Worm (Caenorhabditis elegans): Measurements from ENCODE around the gene R02F2.10.

R02F2.10 gene

DNA sequence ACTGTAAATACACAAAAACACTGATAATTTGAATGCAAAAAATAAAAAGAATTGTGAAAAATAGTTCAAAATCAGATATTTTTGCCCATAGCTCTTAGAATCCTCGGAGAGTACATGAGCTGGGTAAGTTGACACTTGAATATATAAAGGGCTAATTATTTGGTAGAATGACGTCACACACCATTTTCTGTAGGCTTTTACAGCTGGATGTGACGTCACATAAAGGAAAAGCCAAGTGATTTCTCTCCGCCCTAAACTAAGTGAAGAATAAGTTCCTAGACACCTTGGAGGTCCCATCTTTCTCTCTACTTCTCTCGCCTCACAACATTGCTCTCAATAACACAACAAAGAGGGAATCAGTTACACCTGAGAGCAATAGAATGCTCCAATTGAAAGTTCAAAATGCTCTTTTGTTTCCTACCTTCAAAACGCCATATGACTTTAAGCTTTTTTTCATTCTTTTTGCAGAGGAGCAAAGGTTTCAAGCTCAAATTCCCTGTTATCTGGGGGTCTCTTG lies 9.0 kb downstream of the R02F2.10 start, which contains the start of gene osg-1:
TSS of gene osg-1 (plus strand) at position 467 of the 517 bp plus-strand sequence.
- TF ChIP-seq cey-2 (tag; optimal IDR thresholded peaks at IDR 0.05; ENCODE audit: borderline replicate concordance, insufficient read depth), result no peak

DNA sequence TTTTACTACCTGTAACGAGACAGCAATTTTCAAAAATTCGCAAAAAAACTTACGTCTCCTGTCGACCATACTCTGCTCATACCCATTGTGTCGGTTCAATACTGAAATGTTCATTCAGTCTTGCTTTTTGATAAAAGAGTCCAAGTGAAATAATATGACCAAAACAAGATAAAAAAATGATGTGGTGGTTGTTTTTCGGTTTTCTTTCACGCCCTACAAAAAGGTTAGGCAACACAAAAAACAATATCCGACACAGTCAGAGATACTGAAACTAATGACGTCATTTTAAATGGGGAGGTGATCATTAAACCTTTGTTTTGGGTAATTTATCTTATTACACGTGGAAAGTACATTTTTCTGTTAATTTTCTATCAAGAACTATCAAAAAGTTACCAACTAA lies 17.1 kb downstream of the R02F2.10 start, which contains the start of gene R02F2.8:
TSS of gene R02F2.8 (minus strand) at position 101 of the 400 bp plus-strand sequence.
- no peak for TF ChIP-seq nhr-10 (tag; optimal IDR thresholded peaks at IDR 0.05)
- TF ChIP-seq gei-8 (GFP tag; optimal IDR thresholded peaks at IDR 0.05), result no peak
- TF ChIP-seq lin-13 (GFP tag; optimal IDR thresholded peaks at IDR 0.05), result no peak
- TF ChIP-seq saeg-2 (GFP tag; IDR thresholded peaks at IDR 0.05), result no peak

DNA sequence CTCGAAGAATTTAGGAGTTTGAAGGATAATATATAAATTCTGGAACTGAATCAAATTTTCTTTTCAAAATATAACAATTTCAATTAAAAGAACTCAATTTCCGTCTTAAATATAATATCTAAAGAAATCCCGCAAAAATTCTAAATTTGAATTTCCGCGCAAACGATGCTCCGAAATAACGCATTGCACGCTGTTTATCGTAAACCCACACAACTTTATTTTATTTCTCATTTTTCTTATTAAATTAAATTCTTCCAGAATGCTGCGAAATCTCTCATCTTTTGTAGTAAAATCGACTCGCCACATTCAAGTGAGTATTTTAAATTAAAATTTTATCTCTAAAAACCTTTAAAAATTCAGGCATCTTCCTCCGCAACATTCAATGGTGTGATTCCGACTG lies 20.9 kb downstream of the R02F2.10 start, which contains the start of gene R02F2.9:
TSS of gene R02F2.9 (plus strand) at position 218 of the 400 bp plus-strand sequence.
- TF ChIP-seq attf-4 (tag; optimal IDR thresholded peaks at IDR 0.05), result no peak
- TF ChIP-seq snpc-1.2 (GFP tag; IDR thresholded peaks at IDR 0.05), result no peak
- no peak for TF ChIP-seq lin-38 (GFP tag; IDR thresholded peaks at IDR 0.05)
- no peak for TF ChIP-seq ZK546.5 (tag; optimal IDR thresholded peaks at IDR 0.05)
- TF ChIP-seq hif-1 (tag; optimal IDR thresholded peaks at IDR 0.05), result no peak
- no peak for TF ChIP-seq zag-1 (tag; optimal IDR thresholded peaks at IDR 0.05)
- TF ChIP-seq ceh-62 (tag; optimal IDR thresholded peaks at IDR 0.05), result no peak
- peak; percentile 92 for TF ChIP-seq dpl-1 (GFP tag; optimal IDR thresholded peaks at IDR 0.05)
- no peak for TF ChIP-seq Y75B8A.6 (GFP tag; IDR thresholded peaks at IDR 0.05)
- no peak for TF ChIP-seq mxl-2 (GFP tag; conservative IDR thresholded peaks at IDR 0.05)
- TF ChIP-seq D1046.2 (GFP tag; IDR thresholded peaks at IDR 0.05), result no peak
- peak; percentile 96 for TF ChIP-seq T20F7.1 (GFP tag; optimal IDR thresholded peaks at IDR 0.05)
- no peak for TF ChIP-seq lin-39 (tag; optimal IDR thresholded peaks at IDR 0.05)
- TF ChIP-seq nhr-6 (tag; optimal IDR thresholded peaks at IDR 0.05), result no peak
- peak; percentile 75 for TF ChIP-seq R02D3.7 (tag; optimal IDR thresholded peaks at IDR 0.05)
- no peak for TF ChIP-seq F49E8.2 (tag; optimal IDR thresholded peaks at IDR 0.05; ENCODE audit: borderline replicate concordance)
- peak; percentile 98 for TF ChIP-seq Y48G9A.11 (GFP tag; IDR thresholded peaks at IDR 0.05)
- peak; percentile 58 for TF ChIP-seq mes-2 (tag; optimal IDR thresholded peaks at IDR 0.05; ENCODE audit: poor library complexity, severe bottlenecking)

DNA sequence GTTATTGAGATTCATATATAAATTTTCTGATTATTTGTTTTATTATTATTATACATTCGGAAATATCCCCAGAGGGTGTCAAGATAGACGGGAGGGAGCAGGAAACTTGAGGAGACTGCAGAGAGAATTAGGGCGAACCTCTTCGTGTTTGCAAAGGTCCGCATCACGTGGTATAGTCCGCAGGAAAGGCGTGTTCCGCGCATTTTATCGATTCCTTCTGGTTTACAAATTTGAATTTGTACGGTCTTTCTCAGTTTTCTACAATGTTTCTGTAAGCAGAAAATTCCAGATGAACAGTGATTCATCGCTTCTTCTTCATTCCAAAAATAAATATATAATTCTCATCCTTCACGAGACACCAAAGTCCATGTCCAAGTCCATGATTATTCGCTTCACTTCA lies 21.8 kb downstream of the R02F2.10 start:
- TF ChIP-seq ceh-32 (tag; optimal IDR thresholded peaks at IDR 0.05; ENCODE audit: poor library complexity) (no peak), mdt-29 (GFP tag; IDR thresholded peaks at IDR 0.05) (no peak), tag-97 (GFP tag; IDR thresholded peaks at IDR 0.05) (no peak), hlh-30 (tag; optimal IDR thresholded peaks at IDR 0.05; ENCODE audit: insufficient read depth) (peak; percentile 24), lin-13 (GFP tag; optimal IDR thresholded peaks at IDR 0.05) (no peak)

DNA sequence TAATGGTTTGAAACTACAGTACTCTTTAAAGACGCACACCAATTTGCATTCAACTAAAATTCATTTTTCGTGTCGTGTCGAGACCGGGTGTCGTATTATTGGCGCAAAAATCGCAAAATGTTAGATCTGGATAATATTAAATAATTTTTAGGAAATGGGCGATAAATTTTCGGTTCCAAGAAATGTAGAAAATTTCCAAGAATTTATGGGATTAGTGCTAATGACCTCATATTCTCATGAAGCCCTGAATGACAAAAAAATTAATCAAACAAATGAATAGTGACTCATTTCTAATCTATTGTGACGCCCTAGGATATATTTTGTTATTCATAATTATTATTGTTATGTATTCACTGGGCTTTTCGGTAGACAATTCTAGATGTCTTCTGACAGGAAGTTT lies 22.6 kb downstream of the R02F2.10 start:
- TF ChIP-seq fos-1 (tag; optimal IDR thresholded peaks at IDR 0.05) (no peak), F49E8.2 (tag; optimal IDR thresholded peaks at IDR 0.05; ENCODE audit: borderline replicate concordance) (no peak)

DNA sequence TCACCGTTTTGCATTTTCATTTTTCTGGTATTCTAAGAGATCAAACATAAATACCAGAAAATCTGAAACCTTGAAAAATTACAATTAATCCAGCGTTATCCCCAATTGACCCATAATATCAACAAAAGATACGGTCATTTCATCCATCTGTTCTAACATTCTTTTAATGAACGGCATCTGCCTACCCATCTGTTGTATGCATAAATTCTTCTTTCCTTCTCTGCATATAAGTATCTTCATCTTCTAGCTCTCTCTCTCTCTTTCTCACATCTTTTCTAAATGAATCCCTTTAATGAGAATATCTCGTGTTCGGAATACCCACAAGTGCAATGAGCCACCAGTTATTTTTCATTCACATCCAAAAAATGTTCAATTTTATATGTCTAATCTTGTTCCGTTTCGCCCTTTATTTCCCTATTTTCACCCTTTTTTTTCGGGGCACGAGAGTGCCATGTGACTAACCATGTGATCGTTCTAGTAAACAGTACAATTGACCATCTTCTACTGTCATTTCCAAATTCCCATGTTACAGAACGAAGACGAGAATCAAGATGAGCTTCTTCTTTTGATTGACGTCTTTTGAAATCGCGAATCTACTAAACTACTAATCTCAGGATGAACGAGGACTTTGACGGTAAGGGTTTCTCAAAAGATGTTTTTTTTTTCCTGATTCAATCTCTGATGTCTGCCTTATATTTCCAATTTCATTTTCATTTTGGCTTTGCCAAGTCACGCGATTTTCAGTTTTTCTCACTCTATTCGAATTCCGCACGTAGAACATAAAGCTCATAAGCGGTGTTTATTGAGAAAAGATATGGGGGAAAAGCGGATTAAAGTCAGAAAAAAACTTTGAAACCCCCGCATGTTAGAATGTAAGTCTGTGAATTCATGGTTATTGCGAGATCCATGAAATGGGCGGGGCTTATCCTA lies 23.5 kb downstream of the R02F2.10 start, which contains the start of gene R02F2.1:
TSS of gene R02F2.1 (plus strand) at position 528 of the 930 bp plus-strand sequence.
- TF ChIP-seq pha-4 (GFP tag; IDR thresholded peaks at IDR 0.05) (no peak), pha-4 (tag; optimal IDR thresholded peaks at IDR 0.05) (no peak), lim-7 (GFP tag; IDR thresholded peaks at IDR 0.05) (0 out of 2 replicates have a peak, but pooled peaks have one; percentile 18), lsy-2 (tag; optimal IDR thresholded peaks at IDR 0.05) (peak in 1 of 2 experiments; percentile 0), mdl-1 (tag; optimal IDR thresholded peaks at IDR 0.05) (peak in 1 of 2 experiments; percentile 50), mxl-2 (GFP tag; conservative IDR thresholded peaks at IDR 0.05) (0 out of 2 replicates have a peak, but pooled peaks have one; percentile 5), Y5F2A.4 (GFP tag; optimal IDR thresholded peaks at IDR 0.05) (no peak), snpc-1.2 (GFP tag; IDR thresholded peaks at IDR 0.05) (no peak), nhr-6 (tag; optimal IDR thresholded peaks at IDR 0.05) (peak; percentile 0), mes-2 (tag; optimal IDR thresholded peaks at IDR 0.05; ENCODE audit: poor library complexity, severe bottlenecking) (no peak), F10B5.3 (tag; optimal IDR thresholded peaks at IDR 0.05) (no peak), mep-1 (tag; optimal IDR thresholded peaks at IDR 0.05) (peak; percentile 17), daf-16 (GFP tag; optimal IDR thresholded peaks at IDR 0.05) (no peak), daf-16 (tag; optimal IDR thresholded peaks at IDR 0.05) (peak; percentile 67), nhr-28 (tag; optimal IDR thresholded peaks at IDR 0.05) (peak; percentile 32)
